Fruit fly (Drosophila melanogaster) whole organism, embryonic: ENCODE results near the gene Drs.

Source experiments
- Asciz ChIP-seq: fragments of 200-800 bp; sonication (Bioruptor generic); optimal IDR thresholded peaks from 2 replicates; lab custom pipeline; 2017; ENCODE audit warnings: missing biosample characterization, mild to moderate bottlenecking, missing genetic modification characterization, missing genetic modification reagents
- Atf3 ChIP-seq: fragments of 200-800 bp; sonication (Bioruptor generic); optimal IDR thresholded peaks from 3 replicates; lab custom pipeline; 2016; ENCODE audit warnings: missing biosample characterization, missing genetic modification characterization
- Atf6 ChIP-seq: fragments of 200-800 bp; sonication (Bioruptor generic); IDR thresholded peaks from 2 replicates; pipeline ENCODE4 v1.3.6; 2022; ENCODE audit warnings: missing biosample characterization, missing genetic modification characterization
- BEAF-32 ChIP-seq: fragments of 200-800 bp; sonication (Bioruptor generic); optimal IDR thresholded peaks from 3 replicates; lab custom pipeline; 2017; ENCODE audit warnings: missing biosample characterization, missing genetic modification characterization, mild to moderate bottlenecking, moderate library complexity, missing genetic modification reagents
- CG10267 ChIP-seq: fragments of 200-800 bp; sonication (Bioruptor generic); optimal IDR thresholded peaks from 2 replicates; lab custom pipeline; 2018; ENCODE audit warnings: missing biosample characterization, mild to moderate bottlenecking, missing genetic modification characterization, moderate library complexity
- CG10979 ChIP-seq: fragments of 200-800 bp; sonication (Bioruptor generic); optimal IDR thresholded peaks from 2 replicates; lab custom pipeline; 2018; ENCODE audit warnings: missing biosample characterization, mild to moderate bottlenecking, missing genetic modification characterization, moderate library complexity
- CG11456 ChIP-seq: fragments of 200-800 bp; sonication (Bioruptor generic); IDR thresholded peaks from 3 replicates; pipeline ENCODE4 v1.3.6; 2022; ENCODE audit warnings: missing biosample characterization, missing genetic modification characterization
- CG11696 ChIP-seq: fragments of 200-800 bp; sonication (Bioruptor generic); IDR thresholded peaks from 2 replicates; pipeline ENCODE4 v1.3.6; 2022; ENCODE audit warnings: missing biosample characterization, missing genetic modification characterization
- CG12299 ChIP-seq: fragments of 200-800 bp; sonication (Bioruptor generic); optimal IDR thresholded peaks from 2 replicates; lab custom pipeline; 2018; ENCODE audit warnings: missing biosample characterization, mild to moderate bottlenecking, missing genetic modification characterization
- CG13296 ChIP-seq: fragments of 200-800 bp; sonication (Bioruptor generic); optimal IDR thresholded peaks from 3 replicates; lab custom pipeline; 2018; ENCODE audit warnings: missing biosample characterization, mild to moderate bottlenecking, missing genetic modification characterization
- CG1529 ChIP-seq: fragments of 200-800 bp; sonication (Bioruptor generic); optimal IDR thresholded peaks from 3 replicates; lab custom pipeline; 2018; ENCODE audit warnings: missing biosample characterization, missing genetic modification characterization
- CG1647 ChIP-seq: fragments of 200-800 bp; sonication (Bioruptor generic); optimal IDR thresholded peaks from 3 replicates; lab custom pipeline; 2016; ENCODE audit warnings: missing biosample characterization, missing genetic modification characterization
- CG17328 ChIP-seq: fragments of 200-800 bp; sonication (Bioruptor generic); IDR thresholded peaks from 2 replicates; pipeline ENCODE4 v1.3.6; 2022; ENCODE audit warnings: missing biosample characterization, missing genetic modification characterization
- CG17829 ChIP-seq: fragments of 200-800 bp; optimal IDR thresholded peaks from 2 replicates; lab custom pipeline; 2019; ENCODE audit warnings: missing biosample characterization, mild to moderate bottlenecking, missing genetic modification characterization, moderate library complexity
- CG1792 ChIP-seq: fragments of 200-800 bp; sonication (Bioruptor generic); optimal IDR thresholded peaks from 2 replicates; lab custom pipeline; 2016; ENCODE audit warnings: missing biosample characterization, missing genetic modification characterization
- CG18476 ChIP-seq: fragments of 200-800 bp; sonication (Bioruptor generic); optimal IDR thresholded peaks from 2 replicates; lab custom pipeline; 2016; ENCODE audit warnings: missing biosample characterization, mild to moderate bottlenecking, missing genetic modification characterization
- CG3163 ChIP-seq: fragments of 200-800 bp; sonication (Bioruptor generic); optimal IDR thresholded peaks from 3 replicates; lab custom pipeline; 2016; ENCODE audit warnings: missing biosample characterization, missing genetic modification characterization
- CG34376 ChIP-seq: fragments of 200-800 bp; sonication (Bioruptor generic); optimal IDR thresholded peaks from 2 replicates; lab custom pipeline; 2018; ENCODE audit warnings: missing biosample characterization, mild to moderate bottlenecking, missing genetic modification characterization
- CG3995 ChIP-seq: fragments of 200-800 bp; sonication (Bioruptor generic); optimal IDR thresholded peaks from 3 replicates; lab custom pipeline; 2016; ENCODE audit warnings: missing biosample characterization, missing genetic modification characterization
- CG5180 ChIP-seq: fragments of 200-800 bp; sonication (Bioruptor generic); optimal IDR thresholded peaks from 3 replicates; lab custom pipeline; 2017; ENCODE audit warnings: missing biosample characterization, missing genetic modification characterization, mild to moderate bottlenecking, moderate library complexity, missing genetic modification reagents
- CG5245 ChIP-seq: fragments of 200-800 bp; sonication (Bioruptor generic); optimal IDR thresholded peaks from 3 replicates; lab custom pipeline; 2016; ENCODE audit warnings: missing biosample characterization, missing genetic modification characterization
- CG6683 ChIP-seq: fragments of 200-800 bp; sonication (Bioruptor generic); optimal IDR thresholded peaks from 2 replicates; lab custom pipeline; 2017; ENCODE audit warnings: missing biosample characterization, mild to moderate bottlenecking, missing genetic modification characterization, missing genetic modification reagents
- CG6765 ChIP-seq: fragments of 200-800 bp; sonication (Bioruptor generic); optimal IDR thresholded peaks from 3 replicates; lab custom pipeline; 2017; ENCODE audit warnings: missing biosample characterization, mild to moderate bottlenecking, missing genetic modification characterization
- CG7372 ChIP-seq: fragments of 200-800 bp; sonication (Bioruptor generic); IDR thresholded peaks from 2 replicates; pipeline ENCODE4 v1.3.6; 2022; ENCODE audit warnings: missing biosample characterization, missing genetic modification characterization
- CG7839 ChIP-seq: fragments of 200-800 bp; sonication (Bioruptor generic); optimal IDR thresholded peaks from 3 replicates; lab custom pipeline; 2018; ENCODE audit warnings: missing biosample characterization, mild to moderate bottlenecking, missing genetic modification characterization, moderate library complexity
- CG8089 ChIP-seq: fragments of 200-800 bp; sonication (Bioruptor generic); optimal IDR thresholded peaks from 3 replicates; lab custom pipeline; 2016; ENCODE audit warnings: missing biosample characterization, missing genetic modification characterization
- CG9609 ChIP-seq: fragments of 200-800 bp; sonication (Bioruptor generic); optimal IDR thresholded peaks from 3 replicates; lab custom pipeline; 2016; ENCODE audit warnings: missing biosample characterization, missing genetic modification characterization
- CG9932 ChIP-seq: fragments of 200-800 bp; sonication (Bioruptor generic); IDR thresholded peaks from 2 replicates; pipeline ENCODE4 v1.3.6; 2022; ENCODE audit warnings: missing biosample characterization, missing genetic modification characterization
- CHES-1-like ChIP-seq: fragments of 200-800 bp; sonication (Bioruptor generic); optimal IDR thresholded peaks from 2 replicates; lab custom pipeline; 2016; ENCODE audit warnings: missing biosample characterization, missing genetic modification characterization
- D19A ChIP-seq: fragments of 200-800 bp; optimal IDR thresholded peaks from 3 replicates; lab custom pipeline; 2019; ENCODE audit warnings: missing biosample characterization, mild to moderate bottlenecking, missing genetic modification characterization, moderate library complexity
- HLH54F ChIP-seq: fragments of 200-800 bp; sonication (Bioruptor generic); optimal IDR thresholded peaks from 3 replicates; lab custom pipeline; 2016; ENCODE audit warnings: missing biosample characterization, missing genetic modification characterization
- Hr51 ChIP-seq, 2 experiments: fragments of 200-800 bp; sonication (Bioruptor generic); optimal IDR thresholded peaks; 2 replicates in 1 of 2; 3 replicates in 1 of 2; lab custom pipeline; 2016 to 2018; ENCODE audit warnings: missing biosample characterization in 2 of 2, missing genetic modification characterization in 2 of 2, mild to moderate bottlenecking in 1 of 2, moderate library complexity in 1 of 2
- Optix ChIP-seq: fragments of 200-800 bp; sonication (Bioruptor generic); IDR thresholded peaks from 3 replicates; pipeline ENCODE4 v1.3.6; 2022; ENCODE audit warnings: missing biosample characterization, missing genetic modification characterization
- Sox100B ChIP-seq: fragments of 200-800 bp; sonication (Bioruptor generic); optimal IDR thresholded peaks from 3 replicates; lab custom pipeline; 2018; ENCODE audit warnings: missing biosample characterization, mild to moderate bottlenecking, missing genetic modification characterization
- ab ChIP-seq: fragments of 200-800 bp; sonication (Bioruptor generic); optimal IDR thresholded peaks from 2 replicates; lab custom pipeline; 2016; ENCODE audit warnings: missing biosample characterization, missing genetic modification characterization
- az2 ChIP-seq: fragments of 200-800 bp; sonication (Bioruptor generic); optimal IDR thresholded peaks from 3 replicates; lab custom pipeline; 2016; ENCODE audit warnings: missing biosample characterization, missing genetic modification characterization
- bab2 ChIP-seq: fragments of 200-800 bp; sonication (Bioruptor generic); optimal IDR thresholded peaks from 2 replicates; lab custom pipeline; 2016; ENCODE audit warnings: missing biosample characterization, missing genetic modification characterization
- dmrt11E ChIP-seq: fragments of 200-800 bp; sonication (Bioruptor generic); optimal IDR thresholded peaks from 3 replicates; lab custom pipeline; 2018; ENCODE audit warnings: missing biosample characterization, mild to moderate bottlenecking, missing genetic modification characterization, moderate library complexity
- fd102C ChIP-seq: fragments of 200-800 bp; sonication (Bioruptor generic); optimal IDR thresholded peaks from 2 replicates; lab custom pipeline; 2018; ENCODE audit warnings: missing biosample characterization, mild to moderate bottlenecking, missing genetic modification characterization, moderate library complexity
- gem ChIP-seq: fragments of 200-800 bp; sonication (Bioruptor generic); optimal IDR thresholded peaks from 2 replicates; lab custom pipeline; 2019; ENCODE audit warnings: missing biosample characterization, mild to moderate bottlenecking, missing genetic modification characterization, moderate library complexity
- h ChIP-seq: fragments of >200 bp; optimal IDR thresholded peaks from 2 replicates; lab custom pipeline; 2017
- ham ChIP-seq: fragments of 200-800 bp; sonication (Bioruptor generic); IDR thresholded peaks from 2 replicates; pipeline ENCODE4 v1.3.6; 2022; ENCODE audit warnings: missing biosample characterization, missing genetic modification characterization
- hbn ChIP-seq: fragments of 200-800 bp; sonication (Bioruptor generic); IDR thresholded peaks from 2 replicates; pipeline ENCODE4 v1.3.6; 2022; ENCODE audit warnings: missing biosample characterization, missing genetic modification characterization; ENCODE audit not compliant: partially characterized antibody
- kay ChIP-seq: fragments of 200-800 bp; sonication (Bioruptor generic); optimal IDR thresholded peaks from 2 replicates; lab custom pipeline; 2016; ENCODE audit warnings: missing biosample characterization, missing genetic modification characterization
- maf-S ChIP-seq: fragments of 200-800 bp; sonication (Bioruptor generic); optimal IDR thresholded peaks from 2 replicates; lab custom pipeline; 2016; ENCODE audit warnings: missing biosample characterization, missing genetic modification characterization
- mld ChIP-seq: fragments of 200-800 bp; sonication (Bioruptor generic); IDR thresholded peaks from 3 replicates; pipeline ENCODE4 v1.3.6; 2022; ENCODE audit warnings: missing biosample characterization, missing genetic modification characterization; ENCODE audit not compliant: partially characterized antibody
- org-1 ChIP-seq: fragments of 200-800 bp; sonication (Bioruptor generic); optimal IDR thresholded peaks from 2 replicates; lab custom pipeline; 2017; ENCODE audit warnings: missing biosample characterization, missing genetic modification characterization
- pho ChIP-seq: fragments of 200-800 bp; sonication (Bioruptor generic); optimal IDR thresholded peaks from 2 replicates; lab custom pipeline; 2016; ENCODE audit warnings: missing biosample characterization, missing genetic modification characterization
- slp2 ChIP-seq: fragments of 200-800 bp; sonication (Bioruptor generic); optimal IDR thresholded peaks from 2 replicates; lab custom pipeline; 2016; ENCODE audit warnings: missing biosample characterization, missing genetic modification characterization
- tin ChIP-seq: fragments of 200-800 bp; sonication (Bioruptor generic); optimal IDR thresholded peaks from 3 replicates; lab custom pipeline; 2016; ENCODE audit warnings: missing biosample characterization, missing genetic modification characterization
- tna ChIP-seq: fragments of 200-800 bp; sonication (Bioruptor generic); IDR thresholded peaks from 2 replicates; pipeline ENCODE4 v1.3.6; 2022; ENCODE audit warnings: missing biosample characterization, missing genetic modification characterization; ENCODE audit not compliant: partially characterized antibody

Gene Drs

dm6 chr3L:3382489-3382879 lies 13.1 kb downstream of the Drs start (continued):
- TF ChIP-seq CG1647 (GFP tag; lab: Kevin White, UChicago) (peak; percentile 79), kay (GFP tag; lab: Kevin White, UChicago) (peak; percentile 58), org-1 (GFP tag; lab: Kevin White, UChicago) (peak; percentile 79), hbn (GFP tag; lab: Robert Waterston, UW) (no peak), CG17328 (GFP tag; lab: Robert Waterston, UW) (peak; percentile 87), az2 (peak; percentile 84), CG7372 (GFP tag; lab: Robert Waterston, UW) (peak; percentile 74), BEAF-32 (no peak), CG18476 (GFP tag; lab: Kevin White, UChicago) (peak; percentile 86), CG5180 (peak; percentile 47), Atf3 (GFP tag; lab: Kevin White, UChicago) (peak; percentile 64), CG12299 (tag; lab: Kevin White, UChicago) (peak; percentile 76), CG1792 (GFP tag; lab: Kevin White, UChicago) (peak; percentile 58), D19A (tag; lab: Kevin White, UChicago) (peak; percentile 84), mld (GFP tag; lab: Robert Waterston, UW) (no peak), dmrt11E (tag; lab: Kevin White, UChicago) (peak; percentile 92), CG9609 (GFP tag; lab: Kevin White, UChicago) (peak; percentile 62), Sox100B (GFP tag; lab: Kevin White, UChicago) (peak; percentile 74), CG6683 (GFP tag; lab: Kevin White, UChicago) (peak; percentile 59), CG34376 (GFP tag; lab: Kevin White, UChicago) (peak; percentile 16), CG10979 (tag; lab: Kevin White, UChicago) (peak; percentile 92), Optix (GFP tag; lab: Robert Waterston, UW) (peak; percentile 57; the same call in 1 of the 3 replicates), ham (GFP tag; lab: Robert Waterston, UW) (no peak), CG10267 (peak; percentile 85), CG1529 (peak; percentile 76), CG8089 (peak; percentile 49), CG11456 (GFP tag; lab: Robert Waterston, UW) (peak; percentile 81), maf-S (GFP tag; lab: Kevin White, UChicago) (peak; percentile 76), fd102C (GFP tag; lab: Kevin White, UChicago) (peak; percentile 67), slp2 (GFP tag; lab: Kevin White, UChicago) (peak; percentile 61), tna (GFP tag; lab: Robert Waterston, UW) (no peak), Asciz (GFP tag; lab: Kevin White, UChicago) (peak; percentile 74), HLH54F (GFP tag; lab: Kevin White, UChicago) (peak; percentile 77), CG3163 (GFP tag; lab: Kevin White, UChicago) (peak; percentile 17), CG11696 (GFP tag; lab: Robert Waterston, UW) (peak; percentile 57), ab (GFP tag; lab: Kevin White, UChicago) (no peak), CG7839 (tag; lab: Kevin White, UChicago) (peak; percentile 92), pho (GFP tag; lab: Kevin White, UChicago) (peak; percentile 83), CG9932 (GFP tag; lab: Robert Waterston, UW) (peak; percentile 90), tin (GFP tag; lab: Kevin White, UChicago) (peak; percentile 82), CHES-1-like (GFP tag; lab: Kevin White, UChicago) (peak; percentile 62), Atf6 (peak; percentile 80), gem (tag; lab: Kevin White, UChicago) (peak; percentile 94), h (lab: Kevin White, UChicago) (no peak), CG13296 (GFP tag; lab: Kevin White, UChicago) (peak; percentile 84), CG17829 (tag; lab: Kevin White, UChicago) (peak; percentile 89), CG3995 (GFP tag; lab: Kevin White, UChicago) (peak; percentile 34), CG6765 (GFP tag; lab: Kevin White, UChicago) (peak; percentile 74), bab2 (GFP tag; lab: Kevin White, UChicago) (peak; percentile 65), CG5245 (GFP tag; lab: Kevin White, UChicago) (peak; percentile 71), Hr51 (GFP tag; optimal IDR thresholded peaks at IDR 0.05; lab: Kevin White, UChicago) (peak; percentile 71 to 87)
